Worm (Caenorhabditis elegans) whole organism, L4/young adult: Measurements from ENCODE around the gene Y102A5C.27.

Source experiments
- W03F9.2 ChIP-seq: fragments of 150-350 bp; optimal IDR thresholded peaks from 2 replicates; lab custom pipeline; 2014; ENCODE audit warnings: missing biosample characterization, missing genetic modification characterization
- dao-5 ChIP-seq: sonication (generic microtip); optimal IDR thresholded peaks from 2 replicates; lab custom pipeline; 2016; ENCODE audit warnings: missing genotype, missing genetic modification characterization, moderate library complexity, missing compliant biosample characterization
- him-1 ChIP-seq: sonication (generic microtip); optimal IDR thresholded peaks from 2 replicates; lab custom pipeline; 2016; ENCODE audit warnings: missing genotype, missing genetic modification reagents, missing genetic modification characterization, missing compliant biosample characterization

- no peak for TF ChIP-seq dao-5 (tag; lab: Kevin White, UChicago)
- no peak for TF ChIP-seq him-1 (tag; lab: Kevin White, UChicago)
- no peak for TF ChIP-seq W03F9.2
These were observed 47.3 kb upstream of the Y102A5C.27 start, which contains the start of gene srz-94 for ce11 chrV:17035850-17036249.
